Fruit fly (Drosophila melanogaster): ENCODE results near the gene CG31533.

Gene CG31533

DNA sequence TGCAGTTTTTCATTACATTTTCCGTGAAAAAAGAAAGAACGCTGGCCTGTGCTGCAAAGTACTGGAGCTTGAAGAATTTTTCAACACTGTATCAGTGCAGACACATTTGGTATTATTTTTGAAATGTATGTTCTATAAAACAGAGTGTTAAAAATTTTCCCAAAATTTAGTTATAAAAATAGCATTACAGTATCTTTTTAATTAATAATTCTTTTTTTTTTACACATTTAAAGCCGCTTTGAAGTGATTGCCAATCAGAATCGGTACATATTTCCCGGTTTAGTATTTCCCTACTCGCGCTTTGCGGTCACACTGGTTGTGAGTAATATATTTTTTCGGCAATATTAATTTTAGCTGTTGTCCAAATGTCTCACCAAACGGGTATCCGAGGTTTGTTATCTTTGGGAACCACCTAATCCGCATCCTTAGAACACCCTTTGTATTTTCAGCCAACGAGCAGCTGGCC is 34.9 kb downstream of the CG31533 start, which contains the start of the genes Abi and twf (continued):
- TF ChIP-seq her (GFP tag; optimal IDR thresholded peaks at IDR 0.05): peak; percentile 31
- peak; percentile 60 for TF ChIP-seq CG3281 (GFP tag; optimal IDR thresholded peaks at IDR 0.05)
- no peak for TF ChIP-seq CG1024 (GFP tag; IDR thresholded peaks at IDR 0.05)
- TF ChIP-seq Nf-YB (GFP tag; optimal IDR thresholded peaks at IDR 0.05): peak; percentile 45
- peak; percentile 60 for TF ChIP-seq Meics (GFP tag; optimal IDR thresholded peaks at IDR 0.05)
- no peak for TF ChIP-seq HmgD (GFP tag; optimal IDR thresholded peaks at IDR 0.05)
- no peak for TF ChIP-seq CG5180 (GFP tag; optimal IDR thresholded peaks at IDR 0.05)
- peak; percentile 45 for TF ChIP-seq ssp (GFP tag; IDR thresholded peaks at IDR 0.05)
- TF ChIP-seq Side (GFP tag; optimal IDR thresholded peaks at IDR 0.05): peak; percentile 5
- peak; percentile 42; the same call in 1 of the 2 replicates for TF ChIP-seq Taf1 (GFP tag; IDR thresholded peaks at IDR 0.05)
- peak; percentile 50 for TF ChIP-seq CG7556 (GFP tag; optimal IDR thresholded peaks at IDR 0.05)
- TF ChIP-seq CG2120 (GFP tag; optimal IDR thresholded peaks at IDR 0.05): peak; percentile 79
- TF ChIP-seq Doc2 (GFP tag; IDR thresholded peaks at IDR 0.05): no peak
- peak; percentile 63 for TF ChIP-seq maf-S (GFP tag; optimal IDR thresholded peaks at IDR 0.05)
- peak; percentile 40; the same call in 1 of the 3 replicates for TF ChIP-seq CG14050 (GFP tag; IDR thresholded peaks at IDR 0.05)
- no peak for TF ChIP-seq CG4730 (GFP tag; IDR thresholded peaks at IDR 0.05)
- TF ChIP-seq crp (GFP tag; optimal IDR thresholded peaks at IDR 0.05): peak in 1 of 2 experiments; percentile 56
- no peak for TF ChIP-seq p53 (GFP tag; optimal IDR thresholded peaks at IDR 0.05)
- peak; percentile 72 for TF ChIP-seq Hr3 (GFP tag; optimal IDR thresholded peaks at IDR 0.05)
- TF ChIP-seq Ssrp (tag; optimal IDR thresholded peaks at IDR 0.05): peak; percentile 56
- TF ChIP-seq Lhr (GFP tag; optimal IDR thresholded peaks at IDR 0.05): peak; percentile 42
- peak; percentile 85 for TF ChIP-seq Max (GFP tag; optimal IDR thresholded peaks at IDR 0.05)
- peak; percentile 33 for TF ChIP-seq CG8944 (GFP tag; optimal IDR thresholded peaks at IDR 0.05)
- peak; percentile 15 for TF ChIP-seq fd3F (GFP tag; optimal IDR thresholded peaks at IDR 0.05)
- peak; percentile 64 for TF ChIP-seq sisA (GFP tag; IDR thresholded peaks at IDR 0.05)
- peak in 1 of 2 experiments; percentile 9 for TF ChIP-seq Eip74EF (GFP tag; optimal IDR thresholded peaks at IDR 0.05)
- TF ChIP-seq CG9727 (GFP tag; optimal IDR thresholded peaks at IDR 0.05): peak; percentile 66
- peak; percentile 47 for TF ChIP-seq gcm (GFP tag; optimal IDR thresholded peaks at IDR 0.05)
- TF ChIP-seq CG17568 (GFP tag; optimal IDR thresholded peaks at IDR 0.05): peak; percentile 2
- TF ChIP-seq CG6254 (GFP tag; optimal IDR thresholded peaks at IDR 0.05): no peak
- TF ChIP-seq Trl (optimal IDR thresholded peaks at IDR 0.05): no peak
- TF ChIP-seq Trl (GFP tag; optimal IDR thresholded peaks at IDR 0.05): peak; percentile 27
- peak; percentile 5 for TF ChIP-seq Deaf1 (tag; optimal IDR thresholded peaks at IDR 0.05)
- TF ChIP-seq pnt (GFP tag; optimal IDR thresholded peaks at IDR 0.05): peak; percentile 18
- TF ChIP-seq CG7928 (GFP tag; optimal IDR thresholded peaks at IDR 0.05): no peak
- TF ChIP-seq dm (GFP tag; optimal IDR thresholded peaks at IDR 0.05): peak; percentile 17
- no peak for TF ChIP-seq nom (GFP tag; optimal IDR thresholded peaks at IDR 0.05)
- TF ChIP-seq ato (GFP tag; IDR thresholded peaks at IDR 0.05; ENCODE audit: partially characterized antibody): no peak
- peak; percentile 75 for TF ChIP-seq CG9797 (GFP tag; optimal IDR thresholded peaks at IDR 0.05)
- TF ChIP-seq Blimp-1 (GFP tag; optimal IDR thresholded peaks at IDR 0.05): peak; percentile 60
- TF ChIP-seq cwo (GFP tag; optimal IDR thresholded peaks at IDR 0.05): peak; percentile 21
- no peak for TF ChIP-seq CG7357 (GFP tag; IDR thresholded peaks at IDR 0.05)
- peak; percentile 79 for TF ChIP-seq Xbp1 (GFP tag; optimal IDR thresholded peaks at IDR 0.05)
- peak; percentile 33 for TF ChIP-seq CG12744 (GFP tag; optimal IDR thresholded peaks at IDR 0.05)
- TF ChIP-seq inv (GFP tag; IDR thresholded peaks at IDR 0.05; ENCODE audit: partially characterized antibody): no peak
- no peak for TF ChIP-seq ab (GFP tag; optimal IDR thresholded peaks at IDR 0.05)
- TF ChIP-seq kni (GFP tag; optimal IDR thresholded peaks at IDR 0.05): no peak
- peak; percentile 67; the same call in 1 of the 2 replicates for TF ChIP-seq NFAT (GFP tag; IDR thresholded peaks at IDR 0.05)
- no peak for TF ChIP-seq hb (GFP tag; IDR thresholded peaks at IDR 0.05; ENCODE audit: partially characterized antibody)
- TF ChIP-seq ci (GFP tag; IDR thresholded peaks at IDR 0.05): no peak; the same call in 2 of the 3 replicates

All from whole organism, embryonic.